Worm (Caenorhabditis elegans): ENCODE measurements around the gene B0353.1.

Gene B0353.1

ce11 chrIII:612759-613158 lies 57.0 kb downstream of the B0353.1 start:
- TF ChIP-seq T22C8.4 (GFP tag; IDR thresholded peaks at IDR 0.05) (no peak), med-1 (GFP tag; optimal IDR thresholded peaks at IDR 0.05; ENCODE audit: insufficient read depth) (no peak), tab-1 (GFP tag; IDR thresholded peaks at IDR 0.05) (no peak), klf-2 (GFP tag; conservative IDR thresholded peaks at IDR 0.05) (no peak), ztf-29 (GFP tag; IDR thresholded peaks at IDR 0.05) (no peak), ztf-23 (GFP tag; IDR thresholded peaks at IDR 0.05) (no peak), ref-1 (GFP tag; conservative IDR thresholded peaks at IDR 0.05) (no peak), cog-1 (tag; optimal IDR thresholded peaks at IDR 0.05) (no peak), flt-1 (GFP tag; IDR thresholded peaks at IDR 0.05) (no peak)

ce11 chrIII:614447-614846 lies 58.7 kb downstream of the B0353.1 start, which contains the start of gene T19C3.3:
Gene T19C3.3, minus strand, starts transcription at chrIII:614547.
- TF ChIP-seq flt-1 (GFP tag; IDR thresholded peaks at IDR 0.05) (no peak), tab-1 (GFP tag; IDR thresholded peaks at IDR 0.05) (no peak), ref-1 (GFP tag; conservative IDR thresholded peaks at IDR 0.05) (no peak), ztf-23 (GFP tag; IDR thresholded peaks at IDR 0.05) (no peak), ztf-29 (GFP tag; IDR thresholded peaks at IDR 0.05) (no peak), med-1 (GFP tag; optimal IDR thresholded peaks at IDR 0.05; ENCODE audit: insufficient read depth) (no peak), T22C8.4 (GFP tag; IDR thresholded peaks at IDR 0.05) (no peak), klf-2 (GFP tag; conservative IDR thresholded peaks at IDR 0.05) (no peak), cog-1 (tag; optimal IDR thresholded peaks at IDR 0.05) (no peak)

- TF ChIP-seq flt-1 (GFP tag; IDR thresholded peaks at IDR 0.05) = no peak
- no peak for TF ChIP-seq med-1 (GFP tag; optimal IDR thresholded peaks at IDR 0.05; ENCODE audit: insufficient read depth)
- no peak for TF ChIP-seq ref-1 (GFP tag; conservative IDR thresholded peaks at IDR 0.05)
- TF ChIP-seq ztf-23 (GFP tag; IDR thresholded peaks at IDR 0.05) = no peak
- TF ChIP-seq ztf-29 (GFP tag; IDR thresholded peaks at IDR 0.05) = no peak
- no peak for TF ChIP-seq T22C8.4 (GFP tag; IDR thresholded peaks at IDR 0.05)
- no peak for TF ChIP-seq cog-1 (tag; optimal IDR thresholded peaks at IDR 0.05)
- TF ChIP-seq klf-2 (GFP tag; conservative IDR thresholded peaks at IDR 0.05) = no peak
- no peak for TF ChIP-seq tab-1 (GFP tag; IDR thresholded peaks at IDR 0.05)
Observed at ce11 chrIII:617467-617866, 61.7 kb downstream of the B0353.1 start, which contains the start of gene T19C3.2. Gene T19C3.2, minus strand, starts transcription at chrIII:617567.

- no peak for TF ChIP-seq med-1 (GFP tag; optimal IDR thresholded peaks at IDR 0.05; ENCODE audit: insufficient read depth)
- no peak for TF ChIP-seq T22C8.4 (GFP tag; IDR thresholded peaks at IDR 0.05)
- no peak for TF ChIP-seq klf-2 (GFP tag; conservative IDR thresholded peaks at IDR 0.05)
- no peak for TF ChIP-seq ztf-29 (GFP tag; IDR thresholded peaks at IDR 0.05)
- no peak for TF ChIP-seq tab-1 (GFP tag; IDR thresholded peaks at IDR 0.05)
- TF ChIP-seq cog-1 (tag; optimal IDR thresholded peaks at IDR 0.05) = no peak
- TF ChIP-seq ztf-23 (GFP tag; IDR thresholded peaks at IDR 0.05) = no peak
- no peak for TF ChIP-seq flt-1 (GFP tag; IDR thresholded peaks at IDR 0.05)
- TF ChIP-seq ref-1 (GFP tag; conservative IDR thresholded peaks at IDR 0.05) = no peak
Observed at ce11 chrIII:620204-620718, 64.5 kb downstream of the B0353.1 start, which contains the start of gene T19C3.4. Gene T19C3.4, minus strand, starts transcription at chrIII:620254.

ce11 chrIII:623754-624153 lies 68.0 kb downstream of the B0353.1 start:
- peak; percentile 65; the same call in 1 of the 2 replicates for TF ChIP-seq flt-1 (GFP tag; IDR thresholded peaks at IDR 0.05)
- TF ChIP-seq ztf-23 (GFP tag; IDR thresholded peaks at IDR 0.05) = peak; percentile 45; the same call in 1 of the 2 replicates
- TF ChIP-seq cog-1 (tag; optimal IDR thresholded peaks at IDR 0.05) = peak; percentile 91
- TF ChIP-seq med-1 (GFP tag; optimal IDR thresholded peaks at IDR 0.05; ENCODE audit: insufficient read depth) = no peak
